Worm (Caenorhabditis elegans): ENCODE measurements around the gene T05C1.1.

T05C1.1 gene

ce11 chrII:4478303-4478702 is at the start of gene T05C1.1:
Gene T05C1.1 (plus strand): TSS chrII:4478603.
- TF ChIP-seq unc-62 (GFP tag; optimal IDR thresholded peaks at IDR 0.05) = no peak

ce11 chrII:4433146-4433545 is 45.3 kb upstream of the T05C1.1 start, which contains the start of gene nhr-109:
Gene nhr-109 (plus strand): TSS chrII:4433367.
- no peak for TF ChIP-seq unc-62 (GFP tag; optimal IDR thresholded peaks at IDR 0.05)

ce11 chrII:4434278-4434677 is 44.1 kb upstream of the T05C1.1 start:
- TF ChIP-seq unc-62 (GFP tag; optimal IDR thresholded peaks at IDR 0.05) = no peak

- no peak for TF ChIP-seq unc-62 (GFP tag; optimal IDR thresholded peaks at IDR 0.05)
Measured at ce11 chrII:4435134-4435533, 43.3 kb upstream of the T05C1.1 start, which contains the start of gene nhr-273. Gene nhr-273 (plus strand): TSS chrII:4435300.

ce11 chrII:4438601-4439000 is 39.8 kb upstream of the T05C1.1 start, which contains the start of gene nhr-16:
Gene nhr-16 (plus strand): TSS chrII:4438805.
- TF ChIP-seq unc-62 (GFP tag; optimal IDR thresholded peaks at IDR 0.05) = no peak

- no peak for TF ChIP-seq unc-62 (GFP tag; optimal IDR thresholded peaks at IDR 0.05)
Measured at ce11 chrII:4441278-4441677, 37.1 kb upstream of the T05C1.1 start.

ce11 chrII:4444811-4445210 is 33.6 kb upstream of the T05C1.1 start:
- no peak for TF ChIP-seq unc-62 (GFP tag; optimal IDR thresholded peaks at IDR 0.05)

- TF ChIP-seq unc-62 (GFP tag; optimal IDR thresholded peaks at IDR 0.05) = no peak
Measured at ce11 chrII:4453051-4453450, 25.4 kb upstream of the T05C1.1 start, which contains the start of gene twk-2. Gene twk-2 (minus strand): TSS chrII:4453151.

- TF ChIP-seq unc-62 (GFP tag; optimal IDR thresholded peaks at IDR 0.05) = no peak
Measured at ce11 chrII:4453453-4453852, 24.9 kb upstream of the T05C1.1 start.

ce11 chrII:4454823-4455222 is 23.6 kb upstream of the T05C1.1 start:
- no peak for TF ChIP-seq unc-62 (GFP tag; optimal IDR thresholded peaks at IDR 0.05)

- TF ChIP-seq unc-62 (GFP tag; optimal IDR thresholded peaks at IDR 0.05) = no peak
Measured at ce11 chrII:4456024-4456423, 22.4 kb upstream of the T05C1.1 start.

ce11 chrII:4460297-4460696 is 18.1 kb upstream of the T05C1.1 start:
- no peak for TF ChIP-seq unc-62 (GFP tag; optimal IDR thresholded peaks at IDR 0.05)

- no peak for TF ChIP-seq unc-62 (GFP tag; optimal IDR thresholded peaks at IDR 0.05)
Measured at ce11 chrII:4460851-4461250, 17.6 kb upstream of the T05C1.1 start, which contains the start of the genes T12C9.7 and vps-18. Gene T12C9.7 (minus strand): TSS chrII:4460951. Gene vps-18 (plus strand): TSS chrII:4461130.

ce11 chrII:4462842-4463241 is 15.6 kb upstream of the T05C1.1 start:
- TF ChIP-seq unc-62 (GFP tag; optimal IDR thresholded peaks at IDR 0.05) = no peak

ce11 chrII:4467869-4468268 is 10.5 kb upstream of the T05C1.1 start, which contains the start of gene W06B4.2:
Gene W06B4.2 (plus strand): TSS chrII:4468169.
- no peak for TF ChIP-seq unc-62 (GFP tag; optimal IDR thresholded peaks at IDR 0.05)

ce11 chrII:4468897-4469459 is 9.4 kb upstream of the T05C1.1 start:
- no peak for TF ChIP-seq unc-62 (GFP tag; optimal IDR thresholded peaks at IDR 0.05)

ce11 chrII:4470972-4471645 is 7.3 kb upstream of the T05C1.1 start, which contains the start of gene W06B4.1:
Gene W06B4.1 (plus strand): TSS chrII:4471595.
- no peak for TF ChIP-seq unc-62 (GFP tag; optimal IDR thresholded peaks at IDR 0.05)
